Comparison of ENCODE assay signal across 1 fruit fly cellular context in the genomic region with DNA sequence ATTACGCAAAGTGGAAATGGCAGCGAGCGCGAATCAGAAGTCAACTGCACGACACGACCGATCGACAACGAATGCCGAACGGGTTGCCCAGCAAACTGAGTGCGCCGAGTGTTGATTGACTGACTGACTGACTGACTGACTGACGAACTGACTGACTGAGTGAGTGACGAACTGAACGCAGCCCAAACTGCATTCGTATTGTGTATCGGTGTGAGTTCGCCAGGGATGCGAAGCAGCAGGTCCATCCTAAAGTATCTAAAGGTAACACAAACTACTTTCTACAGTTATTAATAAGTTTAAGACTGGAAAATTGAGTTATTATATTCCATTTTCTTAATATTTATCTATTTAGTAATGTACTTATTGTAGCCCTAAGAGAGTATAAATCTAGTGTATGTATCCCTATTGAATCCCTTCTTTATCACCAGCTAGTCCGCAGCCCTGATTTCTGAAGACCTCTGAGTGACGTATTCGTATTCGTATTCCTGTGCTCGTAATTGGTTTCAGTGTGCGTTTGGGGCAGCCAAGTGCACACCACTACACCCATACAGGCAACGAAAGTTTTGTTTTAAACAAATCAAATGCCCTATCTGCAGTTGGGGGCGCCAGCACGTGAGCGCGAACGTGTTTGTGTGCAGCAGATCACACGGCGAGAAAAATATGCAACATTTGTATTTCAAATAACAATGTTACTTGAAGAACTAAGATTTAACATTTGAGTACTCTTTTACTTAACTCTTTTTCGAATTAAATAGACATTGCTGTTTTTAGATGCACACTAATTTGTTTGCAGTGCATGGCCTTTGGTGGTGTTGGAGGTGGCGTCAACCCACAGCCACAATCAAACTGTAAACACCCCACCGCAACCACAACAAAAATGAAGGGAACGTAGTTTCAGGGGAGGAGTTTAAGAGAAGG.
A peak's percentile ranks its signal among the peaks of the same experiment; 100 is the strongest.
TF ChIP-seq lines count a peak whose summit lies in the region.

No protein-coding gene starts in this region.

TF ChIP-seq in whole organism, embryonic, 481 proteins besides CTCF, POLR2A, EP300 and RAD21 (continued from another document and continues in another):
- TF ChIP-seq mam (GFP tag; optimal IDR thresholded peaks at IDR 0.05; lab: Kevin White, UChicago) (peak; percentile 91), zfh2 (GFP tag; optimal IDR thresholded peaks at IDR 0.05; lab: Kevin White, UChicago) (peak; percentile 37), Neu2 (GFP tag; optimal IDR thresholded peaks at IDR 0.05; lab: Kevin White, UChicago; ENCODE audit: borderline replicate concordance) (peak; percentile 10), lmd (GFP tag; IDR thresholded peaks at IDR 0.05; lab: Robert Waterston, UW) (peak; percentile 91), CG12942 (GFP tag; optimal IDR thresholded peaks at IDR 0.05; lab: Kevin White, UChicago) (peak; percentile 90), Hr39 (optimal IDR thresholded peaks at IDR 0.05; lab: Kevin White, UChicago) (no peak), Optix (GFP tag; IDR thresholded peaks at IDR 0.05; lab: Robert Waterston, UW) (peak; percentile 92), tgo (GFP tag; IDR thresholded peaks at IDR 0.05; lab: Robert Waterston, UW) (peak; percentile 94), CG13624 (GFP tag; optimal IDR thresholded peaks at IDR 0.05; lab: Kevin White, UChicago) (peak; percentile 89), Myb (GFP tag; optimal IDR thresholded peaks at IDR 0.05; lab: Kevin White, UChicago) (peak; percentile 76), CG12104 (GFP tag; optimal IDR thresholded peaks at IDR 0.05; lab: Kevin White, UChicago) (peak; percentile 89), CG2875 (GFP tag; optimal IDR thresholded peaks at IDR 0.05; lab: Kevin White, UChicago) (peak; percentile 94), CG17186 (GFP tag; optimal IDR thresholded peaks at IDR 0.05; lab: Kevin White, UChicago) (peak; percentile 82), Max (GFP tag; optimal IDR thresholded peaks at IDR 0.05; lab: Kevin White, UChicago) (peak; percentile 90), CG3163 (GFP tag; optimal IDR thresholded peaks at IDR 0.05; lab: Kevin White, UChicago) (peak; percentile 83), Nf-YB (GFP tag; optimal IDR thresholded peaks at IDR 0.05; lab: Kevin White, UChicago) (peak; percentile 70), dan (GFP tag; IDR thresholded peaks at IDR 0.05; lab: Robert Waterston, UW) (peak; percentile 83), CG4424 (GFP tag; optimal IDR thresholded peaks at IDR 0.05; lab: Kevin White, UChicago) (peak; percentile 95), HLH4C (GFP tag; IDR thresholded peaks at IDR 0.05; lab: Robert Waterston, UW; ENCODE audit: partially characterized antibody) (no peak), exex (tag; optimal IDR thresholded peaks at IDR 0.05; lab: Kevin White, UChicago) (peak; percentile 53), fd96Cb (tag; optimal IDR thresholded peaks at IDR 0.05; lab: Kevin White, UChicago) (peak; percentile 96), Kr (GFP tag; optimal IDR thresholded peaks at IDR 0.05; lab: Kevin White, UChicago) (no peak), Hr3 (GFP tag; optimal IDR thresholded peaks at IDR 0.05; lab: Kevin White, UChicago) (peak; percentile 93), Mad (GFP tag; optimal IDR thresholded peaks at IDR 0.05; lab: Kevin White, UChicago) (peak; percentile 98), abd-A (tag; optimal IDR thresholded peaks at IDR 0.05; lab: Kevin White, UChicago) (no peak), stwl (tag; optimal IDR thresholded peaks at IDR 0.05; lab: Kevin White, UChicago) (peak; percentile 53), CG2712 (tag; optimal IDR thresholded peaks at IDR 0.05; lab: Kevin White, UChicago) (peak; percentile 97), Rfx (GFP tag; IDR thresholded peaks at IDR 0.05; lab: Robert Waterston, UW) (peak; percentile 82), CG7372 (GFP tag; IDR thresholded peaks at IDR 0.05; lab: Robert Waterston, UW) (peak; percentile 89), CG11093 (GFP tag; IDR thresholded peaks at IDR 0.05; lab: Robert Waterston, UW) (peak; percentile 93), CG13775 (GFP tag; optimal IDR thresholded peaks at IDR 0.05; lab: Kevin White, UChicago) (peak; percentile 87), Blimp-1 (GFP tag; optimal IDR thresholded peaks at IDR 0.05; lab: Kevin White, UChicago) (peak; percentile 96), otp (GFP tag; IDR thresholded peaks at IDR 0.05; lab: Robert Waterston, UW) (peak; percentile 95), CG17359 (tag; optimal IDR thresholded peaks at IDR 0.05; lab: Kevin White, UChicago) (peak; percentile 97), sna (GFP tag; IDR thresholded peaks at IDR 0.05; lab: Robert Waterston, UW; ENCODE audit: partially characterized antibody) (no peak), CG4360 (GFP tag; IDR thresholded peaks at IDR 0.05; lab: Robert Waterston, UW) (peak; percentile 75), CG4617 (GFP tag; optimal IDR thresholded peaks at IDR 0.05; lab: Kevin White, UChicago; ENCODE audit: borderline replicate concordance) (peak; percentile 85), Side (GFP tag; optimal IDR thresholded peaks at IDR 0.05; lab: Kevin White, UChicago) (peak; percentile 95), CG1233 (GFP tag; optimal IDR thresholded peaks at IDR 0.05; lab: Kevin White, UChicago) (peak; percentile 92), gsb-n (tag; optimal IDR thresholded peaks at IDR 0.05; lab: Kevin White, UChicago) (peak; percentile 96), crol (GFP tag; IDR thresholded peaks at IDR 0.05; lab: Robert Waterston, UW) (peak; percentile 55; the same call in 1 of the 2 replicates), CHES-1-like (GFP tag; optimal IDR thresholded peaks at IDR 0.05; lab: Kevin White, UChicago) (peak; percentile 93), sc (optimal IDR thresholded peaks at IDR 0.05; lab: Kevin White, UChicago) (no peak), sc (GFP tag; optimal IDR thresholded peaks at IDR 0.05; lab: Kevin White, UChicago) (peak; percentile 94), Abd-B (GFP tag; optimal IDR thresholded peaks at IDR 0.05; lab: Kevin White, UChicago) (peak; percentile 91), Lpt (GFP tag; optimal IDR thresholded peaks at IDR 0.05; lab: Kevin White, UChicago) (no peak), CG34224 (GFP tag; IDR thresholded peaks at IDR 0.05; lab: Robert Waterston, UW; ENCODE audit: partially characterized antibody) (no peak), Gug (GFP tag; IDR thresholded peaks at IDR 0.05; lab: Robert Waterston, UW) (peak; percentile 89), CG2199 (GFP tag; IDR thresholded peaks at IDR 0.05; lab: Robert Waterston, UW) (peak; percentile 97), sens (GFP tag; lab: Kevin White, UChicago) (peak; percentile 100), CG16779 (GFP tag; IDR thresholded peaks at IDR 0.05; lab: Robert Waterston, UW) (peak; percentile 79), Sin3A (optimal IDR thresholded peaks at IDR 0.05; lab: Kevin White, UChicago) (no peak), CG9876 (GFP tag; optimal IDR thresholded peaks at IDR 0.05; lab: Kevin White, UChicago) (peak; percentile 95), CG1832 (GFP tag; optimal IDR thresholded peaks at IDR 0.05; lab: Kevin White, UChicago) (no peak), dpn (GFP tag; optimal IDR thresholded peaks at IDR 0.05; lab: Kevin White, UChicago) (peak; percentile 92 to 95), Fer2 (tag; optimal IDR thresholded peaks at IDR 0.05; lab: Kevin White, UChicago) (peak; percentile 75), BEAF-32 (GFP tag; optimal IDR thresholded peaks at IDR 0.05; lab: Kevin White, UChicago) (no peak), Ets97D (GFP tag; optimal IDR thresholded peaks at IDR 0.05; lab: Kevin White, UChicago) (peak; percentile 83), CG15479 (GFP tag; optimal IDR thresholded peaks at IDR 0.05; lab: Kevin White, UChicago) (no peak), chinmo (GFP tag; IDR thresholded peaks at IDR 0.05; lab: Robert Waterston, UW; ENCODE audit: partially characterized antibody) (no peak), vnd (GFP tag; IDR thresholded peaks at IDR 0.05; lab: Robert Waterston, UW; ENCODE audit: partially characterized antibody) (no peak), caup (GFP tag; optimal IDR thresholded peaks at IDR 0.05; lab: Kevin White, UChicago; ENCODE audit: severe bottlenecking) (peak; percentile 79), CG12391 (tag; optimal IDR thresholded peaks at IDR 0.05; lab: Kevin White, UChicago) (peak; percentile 96), pzg (GFP tag; optimal IDR thresholded peaks at IDR 0.05; lab: Kevin White, UChicago) (no peak), Nf-YC (tag; optimal IDR thresholded peaks at IDR 0.05; lab: Kevin White, UChicago) (peak; percentile 67), psq (GFP tag; optimal IDR thresholded peaks at IDR 0.05; lab: Kevin White, UChicago) (peak; percentile 73), wor (GFP tag; IDR thresholded peaks at IDR 0.05; lab: Robert Waterston, UW) (peak; percentile 96), crc (GFP tag; optimal IDR thresholded peaks at IDR 0.05; lab: Kevin White, UChicago) (peak; percentile 91), CG13424 (tag; optimal IDR thresholded peaks at IDR 0.05; lab: Kevin White, UChicago) (peak; percentile 96), CG30431 (GFP tag; optimal IDR thresholded peaks at IDR 0.05; lab: Kevin White, UChicago) (peak; percentile 84), HLH3B (GFP tag; IDR thresholded peaks at IDR 0.05; lab: Robert Waterston, UW) (peak; percentile 96), repo (GFP tag; optimal IDR thresholded peaks at IDR 0.05; lab: Kevin White, UChicago) (peak; percentile 94), NK7.1 (GFP tag; optimal IDR thresholded peaks at IDR 0.05; lab: Kevin White, UChicago) (peak; percentile 87), yki (optimal IDR thresholded peaks at IDR 0.05; lab: Kevin White, UChicago) (no peak), CG43689 (GFP tag; IDR thresholded peaks at IDR 0.05; lab: Robert Waterston, UW) (peak; percentile 91), ERR (GFP tag; optimal IDR thresholded peaks at IDR 0.05; lab: Kevin White, UChicago) (peak; percentile 87), CG31224 (GFP tag; IDR thresholded peaks at IDR 0.05; lab: Robert Waterston, UW) (peak; percentile 50; the same call in 1 of the 2 replicates), Antp (GFP tag; optimal IDR thresholded peaks at IDR 0.05; lab: Kevin White, UChicago) (peak; percentile 96), PHDP (tag; optimal IDR thresholded peaks at IDR 0.05; lab: Kevin White, UChicago) (peak; percentile 88), sima (GFP tag; optimal IDR thresholded peaks at IDR 0.05; lab: Kevin White, UChicago) (peak; percentile 89), CG18599 (GFP tag; optimal IDR thresholded peaks at IDR 0.05; lab: Kevin White, UChicago) (peak; percentile 92), CG15011 (GFP tag; optimal IDR thresholded peaks at IDR 0.05; lab: Kevin White, UChicago) (peak; percentile 82), slbo (GFP tag; IDR thresholded peaks at IDR 0.05; lab: Robert Waterston, UW) (peak; percentile 87), CG6272 (GFP tag; IDR thresholded peaks at IDR 0.05; lab: Robert Waterston, UW) (peak; percentile 90), danr (GFP tag; IDR thresholded peaks at IDR 0.05; lab: Robert Waterston, UW) (peak; percentile 88), Hey (tag; optimal IDR thresholded peaks at IDR 0.05; lab: Kevin White, UChicago) (peak; percentile 73), dati (GFP tag; IDR thresholded peaks at IDR 0.05; lab: Robert Waterston, UW) (peak; percentile 90), Hand (GFP tag; optimal IDR thresholded peaks at IDR 0.05; lab: Kevin White, UChicago) (peak; percentile 8), CG6791 (GFP tag; IDR thresholded peaks at IDR 0.05; lab: Robert Waterston, UW; ENCODE audit: partially characterized antibody) (no peak), Ada2b (GFP tag; IDR thresholded peaks at IDR 0.05; lab: Robert Waterston, UW) (peak; percentile 91), CG10267 (tag; optimal IDR thresholded peaks at IDR 0.05; lab: Kevin White, UChicago) (peak; percentile 88), BtbVII (GFP tag; optimal IDR thresholded peaks at IDR 0.05; lab: Kevin White, UChicago) (peak; percentile 64), CG17802 (tag; optimal IDR thresholded peaks at IDR 0.05; lab: Kevin White, UChicago) (peak; percentile 87), CG13894 (tag; optimal IDR thresholded peaks at IDR 0.05; lab: Kevin White, UChicago) (no peak), unc-4 (GFP tag; IDR thresholded peaks at IDR 0.05; lab: Robert Waterston, UW; ENCODE audit: partially characterized antibody) (no peak), CG11085 (GFP tag; IDR thresholded peaks at IDR 0.05; lab: Robert Waterston, UW) (peak; percentile 61), Dbx (GFP tag; IDR thresholded peaks at IDR 0.05; lab: Robert Waterston, UW) (0 out of 3 replicates have a peak, but pooled peaks have one; percentile 42), Sox102F (GFP tag; optimal IDR thresholded peaks at IDR 0.05; lab: Kevin White, UChicago) (peak; percentile 98), gce (GFP tag; IDR thresholded peaks at IDR 0.05; lab: Robert Waterston, UW) (peak; percentile 93), CG30403 (GFP tag; optimal IDR thresholded peaks at IDR 0.05; lab: Kevin White, UChicago) (peak; percentile 94), Atf-2 (GFP tag; optimal IDR thresholded peaks at IDR 0.05; lab: Kevin White, UChicago) (peak; percentile 95), kni (GFP tag; optimal IDR thresholded peaks at IDR 0.05; lab: Kevin White, UChicago) (peak; percentile 93), lov (optimal IDR thresholded peaks at IDR 0.05; lab: Kevin White, UChicago) (peak; percentile 93), lov (GFP tag; IDR thresholded peaks at IDR 0.05; lab: Robert Waterston, UW) (peak; percentile 96), ssp (GFP tag; IDR thresholded peaks at IDR 0.05; lab: Robert Waterston, UW) (peak; percentile 90), CG2678 (tag; optimal IDR thresholded peaks at IDR 0.05; lab: Kevin White, UChicago) (peak; percentile 93), CG4404 (GFP tag; IDR thresholded peaks at IDR 0.05; lab: Robert Waterston, UW) (peak; percentile 75), CG31441 (GFP tag; IDR thresholded peaks at IDR 0.05; lab: Robert Waterston, UW) (peak; percentile 97), Doc3 (GFP tag; IDR thresholded peaks at IDR 0.05; lab: Robert Waterston, UW; ENCODE audit: partially characterized antibody) (no peak), Hmx (GFP tag; optimal IDR thresholded peaks at IDR 0.05; lab: Kevin White, UChicago) (no peak), Aef1 (GFP tag; IDR thresholded peaks at IDR 0.05; lab: Robert Waterston, UW) (peak; percentile 90), CG12769 (tag; optimal IDR thresholded peaks at IDR 0.05; lab: Kevin White, UChicago) (peak; percentile 96), CG6254 (GFP tag; optimal IDR thresholded peaks at IDR 0.05; lab: Kevin White, UChicago) (peak; percentile 93), CG7786 (GFP tag; optimal IDR thresholded peaks at IDR 0.05; lab: Kevin White, UChicago) (peak; percentile 92), twi (tag; optimal IDR thresholded peaks at IDR 0.05; lab: Kevin White, UChicago) (peak; percentile 91), CG5180 (GFP tag; optimal IDR thresholded peaks at IDR 0.05; lab: Kevin White, UChicago) (peak; percentile 91), z (GFP tag; IDR thresholded peaks at IDR 0.05; lab: Robert Waterston, UW) (peak; percentile 63; the same call in 1 of the 3 replicates), da (GFP tag; optimal IDR thresholded peaks at IDR 0.05; lab: Kevin White, UChicago) (peak; percentile 88), CG10565 (GFP tag; optimal IDR thresholded peaks at IDR 0.05; lab: Kevin White, UChicago) (peak; percentile 72)
